Fruit fly (Drosophila melanogaster) whole organism, embryonic: ENCODE results near the gene CAH1.

Experiments
- Abd-B ChIP-seq: fragments of 200-800 bp; sonication (Bioruptor generic); optimal IDR thresholded peaks from 2 replicates; lab custom pipeline; 2018; ENCODE audit warnings: missing biosample characterization, mild to moderate bottlenecking, missing genetic modification characterization, moderate library complexity
- BEAF-32 ChIP-seq: fragments of 200-800 bp; sonication (Bioruptor generic); optimal IDR thresholded peaks from 3 replicates; lab custom pipeline; 2017; ENCODE audit warnings: missing biosample characterization, missing genetic modification characterization, mild to moderate bottlenecking, moderate library complexity, missing genetic modification reagents
- CG10462 ChIP-seq: fragments of 200-800 bp; sonication (Bioruptor generic); optimal IDR thresholded peaks from 2 replicates; lab custom pipeline; 2016; ENCODE audit warnings: missing biosample characterization, missing genetic modification characterization
- CG12219 ChIP-seq: fragments of 200-800 bp; sonication (Bioruptor generic); optimal IDR thresholded peaks from 3 replicates; lab custom pipeline; 2018; ENCODE audit warnings: missing biosample characterization, mild to moderate bottlenecking, missing genetic modification characterization
- CG12659 ChIP-seq: fragments of 200-800 bp; sonication (Bioruptor generic); optimal IDR thresholded peaks from 3 replicates; lab custom pipeline; 2017; ENCODE audit warnings: mild to moderate bottlenecking, missing biosample characterization, missing genetic modification reagents, missing genetic modification characterization
- CG13424 ChIP-seq: fragments of 200-800 bp; sonication (Bioruptor generic); optimal IDR thresholded peaks from 2 replicates; lab custom pipeline; 2019; ENCODE audit warnings: missing biosample characterization, mild to moderate bottlenecking, missing genetic modification characterization, moderate library complexity
- CG14710 ChIP-seq: fragments of 200-800 bp; sonication (Bioruptor generic); optimal IDR thresholded peaks from 3 replicates; lab custom pipeline; 2019; ENCODE audit warnings: missing biosample characterization, mild to moderate bottlenecking, missing genetic modification characterization, moderate library complexity
- CG15269 ChIP-seq: fragments of 200-800 bp; sonication (Bioruptor generic); optimal IDR thresholded peaks from 2 replicates; lab custom pipeline; 2018; ENCODE audit warnings: missing biosample characterization, mild to moderate bottlenecking, missing genetic modification characterization, moderate library complexity
- CG16815 ChIP-seq: fragments of 200-800 bp; sonication (Bioruptor generic); optimal IDR thresholded peaks from 3 replicates; lab custom pipeline; 2017; ENCODE audit warnings: missing biosample characterization, mild to moderate bottlenecking, missing genetic modification characterization
- CG17186 ChIP-seq: fragments of 200-800 bp; sonication (Bioruptor generic); optimal IDR thresholded peaks from 3 replicates; lab custom pipeline; 2017; ENCODE audit warnings: missing biosample characterization, missing genetic modification reagents, missing genetic modification characterization
- CG17912 ChIP-seq: fragments of 200-800 bp; sonication (Bioruptor generic); optimal IDR thresholded peaks from 2 replicates; lab custom pipeline; 2018; ENCODE audit warnings: missing biosample characterization, mild to moderate bottlenecking, missing genetic modification characterization
- CG2116 ChIP-seq: fragments of 200-800 bp; sonication (Bioruptor generic); optimal IDR thresholded peaks from 3 replicates; lab custom pipeline; 2018; ENCODE audit warnings: missing biosample characterization, mild to moderate bottlenecking, missing genetic modification characterization
- CG3065 ChIP-seq: fragments of 200-800 bp; sonication (Bioruptor generic); optimal IDR thresholded peaks from 2 replicates; lab custom pipeline; 2016; ENCODE audit warnings: missing biosample characterization, missing genetic modification characterization
- CG32532 ChIP-seq: fragments of 200-800 bp; sonication (Bioruptor generic); IDR thresholded peaks from 2 replicates; pipeline ENCODE4 v1.3.6; 2022; ENCODE audit warnings: missing biosample characterization, missing genetic modification characterization
- CG34224 ChIP-seq: fragments of 200-800 bp; sonication (Bioruptor generic); IDR thresholded peaks from 3 replicates; pipeline ENCODE4 v1.3.6; 2022; ENCODE audit warnings: missing biosample characterization, missing genetic modification characterization; ENCODE audit not compliant: partially characterized antibody
- CG4617 ChIP-seq: fragments of 200-800 bp; sonication (Bioruptor generic); optimal IDR thresholded peaks from 3 replicates; lab custom pipeline; 2016; ENCODE audit warnings: missing biosample characterization, missing genetic modification characterization, borderline replicate concordance
- CG7928 ChIP-seq: fragments of 200-800 bp; sonication (Bioruptor generic); optimal IDR thresholded peaks from 2 replicates; lab custom pipeline; 2017; ENCODE audit warnings: missing biosample characterization, mild to moderate bottlenecking, missing genetic modification characterization
- CG9797 ChIP-seq: fragments of 200-800 bp; sonication (Bioruptor generic); optimal IDR thresholded peaks from 3 replicates; lab custom pipeline; 2018; ENCODE audit warnings: missing biosample characterization, mild to moderate bottlenecking, missing genetic modification characterization
- Dip2 ChIP-seq: fragments of 200-800 bp; sonication (Bioruptor generic); IDR thresholded peaks from 2 replicates; pipeline ENCODE4 v1.3.6; 2022; ENCODE audit warnings: missing biosample characterization, missing genetic modification characterization
- Dll ChIP-seq: fragments of 200-800 bp; sonication (Bioruptor generic); IDR thresholded peaks from 4 replicates; pipeline ENCODE4 v1.3.6; 2022; ENCODE audit warnings: missing biosample characterization, missing genetic modification characterization; ENCODE audit not compliant: partially characterized antibody
- Dp ChIP-seq: fragments of 200-800 bp; sonication (Bioruptor generic); optimal IDR thresholded peaks from 2 replicates; lab custom pipeline; 2018; ENCODE audit warnings: missing biosample characterization, mild to moderate bottlenecking, missing genetic modification characterization, moderate library complexity
- E2f2 ChIP-seq: fragments of 200-800 bp; sonication (Bioruptor generic); IDR thresholded peaks from 2 replicates; pipeline ENCODE4 v1.3.6; 2022; ENCODE audit warnings: missing biosample characterization, missing genetic modification characterization
- Elba2 ChIP-seq: fragments of 200-800 bp; sonication (Bioruptor generic); optimal IDR thresholded peaks from 3 replicates; lab custom pipeline; 2016; ENCODE audit warnings: missing biosample characterization, missing genetic modification characterization
- Ets97D ChIP-seq: fragments of 200-800 bp; sonication (Bioruptor generic); optimal IDR thresholded peaks from 3 replicates; lab custom pipeline; 2016; ENCODE audit warnings: missing biosample characterization, missing genetic modification characterization
- Fer1 ChIP-seq: fragments of 200-800 bp; sonication (Bioruptor generic); optimal IDR thresholded peaks from 2 replicates; lab custom pipeline; 2017; ENCODE audit warnings: missing biosample characterization, mild to moderate bottlenecking, missing genetic modification characterization
- HmgZ ChIP-seq: fragments of 200-800 bp; sonication (Bioruptor generic); optimal IDR thresholded peaks from 2 replicates; lab custom pipeline; 2018; ENCODE audit warnings: missing biosample characterization, mild to moderate bottlenecking, missing genetic modification characterization
- Hr39 ChIP-seq: fragments of >200 bp; optimal IDR thresholded peaks from 2 replicates; lab custom pipeline; 2017
- Hsf ChIP-seq: fragments of 200-800 bp; sonication (Bioruptor generic); optimal IDR thresholded peaks from 3 replicates; lab custom pipeline; 2016; ENCODE audit warnings: missing biosample characterization, missing genetic modification characterization
- Lhr ChIP-seq: fragments of 200-800 bp; sonication (Bioruptor generic); optimal IDR thresholded peaks from 3 replicates; lab custom pipeline; 2017; ENCODE audit warnings: mild to moderate bottlenecking, missing biosample characterization, missing genetic modification reagents, missing genetic modification characterization
- MBD-R2 ChIP-seq: fragments of 200-800 bp; sonication (Bioruptor generic); IDR thresholded peaks from 2 replicates; pipeline ENCODE4 v1.3.6; 2022; ENCODE audit warnings: missing biosample characterization, missing genetic modification characterization
- MESR4 ChIP-seq: fragments of 200-800 bp; sonication (Bioruptor generic); optimal IDR thresholded peaks from 2 replicates; lab custom pipeline; 2018; ENCODE audit warnings: missing biosample characterization, mild to moderate bottlenecking, missing genetic modification characterization, moderate library complexity
- Myb ChIP-seq: fragments of 200-800 bp; sonication (Bioruptor generic); optimal IDR thresholded peaks from 2 replicates; lab custom pipeline; 2016; ENCODE audit warnings: missing biosample characterization, missing genetic modification characterization
- Nf-YC ChIP-seq: fragments of 200-800 bp; optimal IDR thresholded peaks from 3 replicates; lab custom pipeline; 2019; ENCODE audit warnings: missing biosample characterization, mild to moderate bottlenecking, missing genetic modification characterization, moderate library complexity
- Scr ChIP-seq: fragments of 200-800 bp; sonication (Bioruptor generic); IDR thresholded peaks from 2 replicates; pipeline ENCODE4 v1.3.6; 2022; ENCODE audit warnings: missing biosample characterization, missing genetic modification characterization; ENCODE audit not compliant: partially characterized antibody
- Spps ChIP-seq: fragments of 200-800 bp; sonication (Bioruptor generic); optimal IDR thresholded peaks from 2 replicates; lab custom pipeline; 2018; ENCODE audit warnings: missing biosample characterization, mild to moderate bottlenecking, missing genetic modification characterization
- YL-1 ChIP-seq: fragments of 200-800 bp; sonication (Bioruptor generic); optimal IDR thresholded peaks from 3 replicates; lab custom pipeline; 2017; ENCODE audit warnings: missing biosample characterization, mild to moderate bottlenecking, missing genetic modification characterization
- amos ChIP-seq: fragments of 200-800 bp; sonication (Bioruptor generic); IDR thresholded peaks from 2 replicates; pipeline ENCODE4 v1.3.6; 2022; ENCODE audit warnings: missing biosample characterization, missing genetic modification characterization; ENCODE audit not compliant: partially characterized antibody
- disco-r ChIP-seq: fragments of 200-800 bp; sonication (Bioruptor generic); optimal IDR thresholded peaks from 2 replicates; lab custom pipeline; 2016; ENCODE audit warnings: missing biosample characterization, missing genetic modification characterization
- fru ChIP-seq: fragments of >200 bp; optimal IDR thresholded peaks from 2 replicates; lab custom pipeline; 2017
- gce ChIP-seq: fragments of 200-800 bp; sonication (Bioruptor generic); IDR thresholded peaks from 3 replicates; pipeline ENCODE4 v1.3.6; 2022; ENCODE audit warnings: missing biosample characterization, missing genetic modification characterization
- knrl ChIP-seq: fragments of 200-800 bp; sonication (Bioruptor generic); IDR thresholded peaks from 3 replicates; pipeline ENCODE4 v1.3.6; 2022; ENCODE audit warnings: missing biosample characterization, missing genetic modification characterization; ENCODE audit not compliant: partially characterized antibody
- mirr ChIP-seq: fragments of 200-800 bp; sonication (Bioruptor generic); optimal IDR thresholded peaks from 3 replicates; lab custom pipeline; 2018; ENCODE audit warnings: missing biosample characterization, mild to moderate bottlenecking, missing genetic modification characterization
- nmo ChIP-seq: fragments of 200-800 bp; sonication (Bioruptor generic); optimal IDR thresholded peaks from 2 replicates; lab custom pipeline; 2018; ENCODE audit warnings: missing biosample characterization, mild to moderate bottlenecking, missing genetic modification characterization, moderate library complexity
- phol ChIP-seq: fragments of 200-800 bp; sonication (Bioruptor generic); optimal IDR thresholded peaks from 3 replicates; lab custom pipeline; 2018; ENCODE audit warnings: missing biosample characterization, mild to moderate bottlenecking, missing genetic modification characterization, moderate library complexity
- pzg ChIP-seq: fragments of 200-800 bp; sonication (Bioruptor generic); optimal IDR thresholded peaks from 3 replicates; lab custom pipeline; 2018; ENCODE audit warnings: missing biosample characterization, mild to moderate bottlenecking, missing genetic modification characterization, moderate library complexity
- sd ChIP-seq: fragments of 200-800 bp; sonication (Bioruptor generic); optimal IDR thresholded peaks from 3 replicates; lab custom pipeline; 2018; ENCODE audit warnings: missing biosample characterization, mild to moderate bottlenecking, missing genetic modification characterization, moderate library complexity
- sens ChIP-seq: fragments of 200-800 bp; sonication (Bioruptor generic); peaks from one replicate; lab custom pipeline; 2016; ENCODE audit warnings: missing biosample characterization, missing genetic modification characterization
- stwl ChIP-seq: fragments of 200-800 bp; sonication (Bioruptor generic); optimal IDR thresholded peaks from 3 replicates; lab custom pipeline; 2018; ENCODE audit warnings: missing biosample characterization, mild to moderate bottlenecking, missing genetic modification characterization, moderate library complexity
- vvl ChIP-seq: fragments of 200-800 bp; sonication (Bioruptor generic); IDR thresholded peaks from 2 replicates; pipeline ENCODE4 v1.3.6; 2022; ENCODE audit warnings: missing biosample characterization, missing genetic modification characterization

CAH1 gene

DNA sequence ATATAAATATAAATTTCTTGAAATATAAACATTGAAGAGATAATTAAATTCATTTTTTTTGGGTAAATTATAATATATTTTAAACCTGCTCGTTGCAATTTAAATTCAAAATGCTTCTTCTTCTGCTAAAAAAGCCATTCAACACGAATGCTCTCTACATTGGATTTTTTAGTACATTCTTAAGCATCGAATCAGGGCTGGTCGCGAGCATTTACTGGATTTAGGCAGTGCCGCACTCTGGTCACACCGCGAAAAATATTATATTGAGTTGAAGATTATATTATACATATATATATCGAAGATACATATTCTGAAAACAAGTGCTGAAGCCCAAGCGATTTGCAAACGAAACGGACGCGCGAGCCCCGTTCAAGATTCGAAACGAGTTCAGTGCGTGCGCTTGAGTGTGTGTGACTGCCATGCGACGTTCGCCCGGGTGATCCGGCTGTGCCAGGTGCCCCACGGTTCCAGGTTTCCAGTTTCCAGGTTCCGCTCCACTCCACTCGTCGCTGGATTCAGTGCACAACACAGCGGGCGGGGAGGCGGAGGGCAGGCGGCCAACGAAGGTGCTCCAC lies 10.3 kb downstream of the CAH1 start, which contains the start of gene Sos:
TSS of gene Sos (plus strand) at position 213 of the 575 bp plus-strand sequence.
- TF ChIP-seq CG17186 (GFP tag; lab: Kevin White, UChicago): peak; percentile 9
- TF ChIP-seq CG9797 (GFP tag; lab: Kevin White, UChicago): peak; percentile 95
- no peak for TF ChIP-seq CG15269
- peak; percentile 79 for TF ChIP-seq stwl (tag; lab: Kevin White, UChicago)
- TF ChIP-seq CG13424 (tag; lab: Kevin White, UChicago): no peak
- 0 out of 3 replicates have a peak, but pooled peaks have one; percentile 30 for TF ChIP-seq CG34224 (GFP tag; lab: Robert Waterston, UW)
- peak; percentile 33 for TF ChIP-seq Elba2 (GFP tag; lab: Kevin White, UChicago)
- no peak for TF ChIP-seq disco-r (GFP tag; lab: Kevin White, UChicago)
- no peak for TF ChIP-seq Nf-YC
- TF ChIP-seq pzg (GFP tag; lab: Kevin White, UChicago): peak; percentile 96
- TF ChIP-seq YL-1 (GFP tag; lab: Kevin White, UChicago): peak; percentile 94
- no peak for TF ChIP-seq gce
- TF ChIP-seq E2f2 (GFP tag; lab: Robert Waterston, UW): peak; percentile 92
- TF ChIP-seq CG12219 (GFP tag; lab: Kevin White, UChicago): no peak
- peak; percentile 87 for TF ChIP-seq MBD-R2
- TF ChIP-seq Abd-B (GFP tag; lab: Kevin White, UChicago): peak; percentile 10
- no peak for TF ChIP-seq CG10462
- TF ChIP-seq Myb (GFP tag; lab: Kevin White, UChicago): peak; percentile 95
- peak; percentile 38 for TF ChIP-seq CG2116
- no peak for TF ChIP-seq sd (tag; lab: Kevin White, UChicago)
- no peak for TF ChIP-seq mirr (GFP tag; lab: Kevin White, UChicago)
- TF ChIP-seq MESR4 (GFP tag; lab: Kevin White, UChicago): peak; percentile 88
- TF ChIP-seq CG12659 (GFP tag; lab: Kevin White, UChicago): peak; percentile 84
- peak; percentile 53 for TF ChIP-seq CG17912 (GFP tag; lab: Kevin White, UChicago)
- peak; percentile 45 for TF ChIP-seq Ets97D
- peak; percentile 46 for TF ChIP-seq phol (tag; lab: Kevin White, UChicago)
- TF ChIP-seq Lhr (GFP tag; lab: Kevin White, UChicago): peak; percentile 86
- peak; percentile 17; the same call in 1 of the 2 replicates for TF ChIP-seq amos (GFP tag; lab: Robert Waterston, UW)
- no peak for TF ChIP-seq Dip2 (GFP tag; lab: Robert Waterston, UW)
- no peak for TF ChIP-seq Hsf (GFP tag; lab: Kevin White, UChicago)
- TF ChIP-seq CG14710: peak; percentile 60
- peak; percentile 89 for TF ChIP-seq CG7928 (GFP tag; lab: Kevin White, UChicago)
- no peak for TF ChIP-seq Fer1 (GFP tag; lab: Kevin White, UChicago)
- TF ChIP-seq CG16815: no peak
- 0 out of 2 replicates have a peak, but pooled peaks have one; percentile 9 for TF ChIP-seq CG32532 (GFP tag; lab: Robert Waterston, UW)
- 0 out of 4 replicates have a peak, but pooled peaks have one; percentile 12 for TF ChIP-seq Dll (GFP tag; lab: Robert Waterston, UW)
- TF ChIP-seq CG3065 (GFP tag; lab: Kevin White, UChicago): no peak
- TF ChIP-seq sens (GFP tag; lab: Kevin White, UChicago): no peak
- peak; percentile 55 for TF ChIP-seq nmo (GFP tag; lab: Kevin White, UChicago)
- TF ChIP-seq knrl (GFP tag; lab: Robert Waterston, UW): peak; percentile 22; the same call in 1 of the 3 replicates
- TF ChIP-seq HmgZ: peak; percentile 57
- TF ChIP-seq Scr (GFP tag; lab: Robert Waterston, UW): peak; percentile 27; the same call in 1 of the 2 replicates
- TF ChIP-seq fru (lab: Kevin White, UChicago): no peak
- peak; percentile 56 for TF ChIP-seq BEAF-32 (GFP tag; lab: Kevin White, UChicago)
- no peak for TF ChIP-seq Hr39 (lab: Kevin White, UChicago)
- peak; percentile 82 for TF ChIP-seq CG4617 (GFP tag; lab: Kevin White, UChicago)
- TF ChIP-seq Spps (tag; lab: Kevin White, UChicago): no peak
- TF ChIP-seq Dp (GFP tag; lab: Kevin White, UChicago): peak; percentile 94
- 0 out of 2 replicates have a peak, but pooled peaks have one; percentile 23 for TF ChIP-seq vvl (GFP tag; lab: Robert Waterston, UW)
